Worm (Caenorhabditis elegans): ENCODE measurements around the gene lfi-1.
A peak's percentile ranks its signal among the peaks of the same experiment; 100 is the strongest.

lfi-1 gene

ce11 chrX:4976530-4976929, at the start of gene lfi-1:
Gene lfi-1 (plus strand): TSS chrX:4976830.
- TF ChIP-seq ceh-43 (GFP tag; optimal IDR thresholded peaks at IDR 0.05) (no peak), drap-1 (GFP tag; optimal IDR thresholded peaks at IDR 0.05) (no peak), ces-1 (GFP tag; optimal IDR thresholded peaks at IDR 0.05) (no peak), nhr-76 (tag; optimal IDR thresholded peaks at IDR 0.05) (no peak), zip-8 (tag; optimal IDR thresholded peaks at IDR 0.05) (no peak), blmp-1 (tag; optimal IDR thresholded peaks at IDR 0.05) (no peak), nhr-2 (tag; optimal IDR thresholded peaks at IDR 0.05) (no peak), ceh-39 (tag; optimal IDR thresholded peaks at IDR 0.05) (no peak), nhr-237 (tag; optimal IDR thresholded peaks at IDR 0.05) (no peak), M03D4.4 (tag; optimal IDR thresholded peaks at IDR 0.05) (no peak), pha-4 (tag; optimal IDR thresholded peaks at IDR 0.05) (no peak)

- TF ChIP-seq ztf-11 (tag; optimal IDR thresholded peaks at IDR 0.05) = no peak
- TF ChIP-seq tbx-8 (GFP tag; optimal IDR thresholded peaks at IDR 0.05) = no peak
- no peak for TF ChIP-seq nhr-12 (tag; optimal IDR thresholded peaks at IDR 0.05)
- TF ChIP-seq lsy-2 (tag; optimal IDR thresholded peaks at IDR 0.05) = no peak
Measured at ce11 chrX:4928118-4928517, 48.5 kb upstream of the lfi-1 start.

- no peak for TF ChIP-seq unc-62 (GFP tag; optimal IDR thresholded peaks at IDR 0.05)
- TF ChIP-seq mab-5 (tag; optimal IDR thresholded peaks at IDR 0.05) = no peak
- TF ChIP-seq sptf-1 (tag; optimal IDR thresholded peaks at IDR 0.05) = no peak
Measured at ce11 chrX:4929657-4930056, 47.0 kb upstream of the lfi-1 start, which contains the start of gene mct-4. Gene mct-4 (minus strand): TSS chrX:4929757.

ce11 chrX:4932023-4932422, 44.6 kb upstream of the lfi-1 start:
- TF ChIP-seq ces-1 (GFP tag; optimal IDR thresholded peaks at IDR 0.05) (peak; percentile 78), ztf-11 (tag; optimal IDR thresholded peaks at IDR 0.05) (no peak), elt-1 (tag; optimal IDR thresholded peaks at IDR 0.05; ENCODE audit: borderline replicate concordance, insufficient read depth) (no peak)

- peak; percentile 56 for TF ChIP-seq ces-1 (GFP tag; optimal IDR thresholded peaks at IDR 0.05)
- no peak for TF ChIP-seq mab-5 (tag; optimal IDR thresholded peaks at IDR 0.05)
Measured at ce11 chrX:4932964-4933363, 43.7 kb upstream of the lfi-1 start.

- TF ChIP-seq nhr-76 (tag; optimal IDR thresholded peaks at IDR 0.05) (no peak), ham-2 (GFP tag; optimal IDR thresholded peaks at IDR 0.05) (no peak), elt-1 (tag; optimal IDR thresholded peaks at IDR 0.05; ENCODE audit: borderline replicate concordance, insufficient read depth) (no peak), nhr-237 (tag; optimal IDR thresholded peaks at IDR 0.05) (no peak), ceh-83 (GFP tag; optimal IDR thresholded peaks at IDR 0.05) (no peak), pha-4 (tag; optimal IDR thresholded peaks at IDR 0.05) (no peak), ceh-43 (GFP tag; optimal IDR thresholded peaks at IDR 0.05) (no peak)
Measured at ce11 chrX:4938990-4939389, 37.6 kb upstream of the lfi-1 start.

- TF ChIP-seq ztf-11 (tag; optimal IDR thresholded peaks at IDR 0.05) (no peak), tbx-8 (GFP tag; optimal IDR thresholded peaks at IDR 0.05) (no peak), unc-62 (GFP tag; optimal IDR thresholded peaks at IDR 0.05) (no peak), nhr-28 (tag; optimal IDR thresholded peaks at IDR 0.05) (no peak), blmp-1 (tag; optimal IDR thresholded peaks at IDR 0.05) (no peak), ces-1 (GFP tag; optimal IDR thresholded peaks at IDR 0.05) (no peak), ham-2 (GFP tag; optimal IDR thresholded peaks at IDR 0.05) (no peak)
Measured at ce11 chrX:4947749-4948148, 28.9 kb upstream of the lfi-1 start, which contains the start of gene tyra-3. Gene tyra-3 (plus strand): TSS chrX:4948049.

ce11 chrX:4957259-4957658, 19.4 kb upstream of the lfi-1 start, which contains the start of gene M03F4.4:
Gene M03F4.4 (minus strand): TSS chrX:4957418.
- TF ChIP-seq ces-1 (GFP tag; optimal IDR thresholded peaks at IDR 0.05) = no peak
- TF ChIP-seq hlh-1 (tag; optimal IDR thresholded peaks at IDR 0.05) = peak; percentile 70
- peak; percentile 55 for TF ChIP-seq unc-62 (GFP tag; optimal IDR thresholded peaks at IDR 0.05)
- peak; percentile 4 for TF ChIP-seq M03D4.4 (tag; optimal IDR thresholded peaks at IDR 0.05)
- TF ChIP-seq nhr-237 (tag; optimal IDR thresholded peaks at IDR 0.05) = peak; percentile 25
- TF ChIP-seq snpc-4 (tag; optimal IDR thresholded peaks at IDR 0.05) = no peak
- peak; percentile 81 for TF ChIP-seq unc-120 (tag; optimal IDR thresholded peaks at IDR 0.05; ENCODE audit: poor library complexity, severe bottlenecking)

All from whole organism, mixed stage, embryonic.